Worm (Caenorhabditis elegans): ENCODE data around the gene Y49E10.4.
"Not testable (repeated sequence)": the region's sequence is repeated elsewhere in the genome, so short reads cannot be mapped to it uniquely, and the experiment has no call there.

Gene Y49E10.4

ce11 chrIII:12383709-12384108 is at the start of gene Y49E10.4:
TSS of gene Y49E10.4 (minus strand) at chrIII:12383809.
- TF ChIP-seq xnd-1 (tag; optimal IDR thresholded peaks at IDR 0.05); hrde-1 (tag; optimal IDR thresholded peaks at IDR 0.05; ENCODE audit: borderline replicate concordance); F33H1.4 (GFP tag; IDR thresholded peaks at IDR 0.05): not testable (repeated sequence)

ce11 chrIII:12430209-12430608 is 46.6 kb upstream of the Y49E10.4 start, which contains the start of gene Y49E10.16:
TSS of gene Y49E10.16 (plus strand) at chrIII:12430509.
- TF ChIP-seq ceh-27 (GFP tag; optimal IDR thresholded peaks at IDR 0.05) (no peak), F39B2.1 (GFP tag; IDR thresholded peaks at IDR 0.05) (no peak), let-607 (tag; optimal IDR thresholded peaks at IDR 0.05) (no peak), sptf-2 (GFP tag; optimal IDR thresholded peaks at IDR 0.05) (no peak), K11D2.4 (GFP tag; IDR thresholded peaks at IDR 0.05) (no peak), egl-18 (GFP tag; IDR thresholded peaks at IDR 0.05) (no peak)

ce11 chrIII:12429579-12430084 is 46.0 kb upstream of the Y49E10.4 start, which contains the start of gene snr-6:
TSS of gene snr-6 (minus strand) at chrIII:12429629.
- TF ChIP-seq mcd-1 (GFP tag; IDR thresholded peaks at IDR 0.05), result peak; percentile 44; the same call in 1 of the 2 replicates
- peak; percentile 10 for TF ChIP-seq rpc-1 (optimal IDR thresholded peaks at IDR 0.05)
- TF ChIP-seq rpc-1 (tag; optimal IDR thresholded peaks at IDR 0.05), result no peak
- TF ChIP-seq him-1 (tag; optimal IDR thresholded peaks at IDR 0.05), result peak; percentile 62
- TF ChIP-seq ekl-4 (GFP tag; IDR thresholded peaks at IDR 0.05), result no peak
- TF ChIP-seq K11D2.4 (GFP tag; IDR thresholded peaks at IDR 0.05), result no peak
- peak; percentile 83 for TF ChIP-seq lsl-1 (GFP tag; optimal IDR thresholded peaks at IDR 0.05)
- TF ChIP-seq madf-6 (GFP tag; IDR thresholded peaks at IDR 0.05), result no peak; the same call in 1 of the 2 replicates
- peak; percentile 92 for TF ChIP-seq lin-54 (GFP tag; optimal IDR thresholded peaks at IDR 0.05)
- TF ChIP-seq D2030.7 (GFP tag; IDR thresholded peaks at IDR 0.05), result peak; percentile 39; the same call in 1 of the 2 replicates
- TF ChIP-seq dpl-1 (GFP tag; optimal IDR thresholded peaks at IDR 0.05), result peak; percentile 90
- no peak for TF ChIP-seq athp-1 (tag; optimal IDR thresholded peaks at IDR 0.05)
- TF ChIP-seq lin-35 (GFP tag; optimal IDR thresholded peaks at IDR 0.05), result peak; percentile 60 to 90 (median 68)
- TF ChIP-seq lir-1 (GFP tag; conservative IDR thresholded peaks at IDR 0.05), result no peak
- peak; percentile 39 for TF ChIP-seq F33H1.4 (GFP tag; IDR thresholded peaks at IDR 0.05)
- TF ChIP-seq F49E8.2 (tag; optimal IDR thresholded peaks at IDR 0.05; ENCODE audit: insufficient read depth), result peak; percentile 11
- TF ChIP-seq snpc-3.4 (tag; optimal IDR thresholded peaks at IDR 0.05), result peak; percentile 46
- peak; percentile 17 for TF ChIP-seq attf-5 (GFP tag; optimal IDR thresholded peaks at IDR 0.05)
- TF ChIP-seq zim-3 (tag; optimal IDR thresholded peaks at IDR 0.05), result no peak
- TF ChIP-seq F23B12.7 (tag; optimal IDR thresholded peaks at IDR 0.05; ENCODE audit: insufficient read depth), result peak; percentile 41
- TF ChIP-seq snpc-1.3 (tag; optimal IDR thresholded peaks at IDR 0.05; ENCODE audit: insufficient read depth), result peak; percentile 6
- TF ChIP-seq efl-1 (GFP tag; optimal IDR thresholded peaks at IDR 0.05), result peak; percentile 83
- TF ChIP-seq ceh-27 (GFP tag; optimal IDR thresholded peaks at IDR 0.05), result peak; percentile 17

DNA sequence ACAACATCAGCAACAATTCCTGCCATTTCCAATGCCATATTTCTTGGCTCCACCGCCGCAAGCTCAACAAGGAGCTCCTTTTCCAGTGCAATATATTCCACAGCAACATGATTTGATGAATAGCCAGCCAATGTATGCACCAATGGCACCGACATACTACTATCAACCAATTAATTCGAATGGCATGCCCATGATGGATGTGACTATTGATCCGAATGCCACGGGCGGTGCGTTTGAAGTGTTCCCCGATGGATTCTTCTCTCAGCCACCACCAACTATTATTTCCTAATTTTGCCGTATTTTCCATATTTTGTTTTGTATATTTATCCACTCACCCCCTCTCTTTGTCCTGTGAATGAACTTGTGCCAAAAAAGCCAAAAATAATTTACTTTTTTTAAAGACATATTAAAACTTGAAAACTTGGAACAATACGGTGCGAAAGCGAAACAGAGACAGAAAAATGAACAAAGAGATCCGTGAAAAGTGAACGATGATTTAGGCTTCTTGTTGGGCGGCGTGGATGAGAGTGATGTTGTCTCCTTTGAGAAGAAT is 45.3 kb upstream of the Y49E10.4 start:
- TF ChIP-seq gei-17 (GFP tag; optimal IDR thresholded peaks at IDR 0.05) (no peak), ztf-25 (GFP tag; IDR thresholded peaks at IDR 0.05) (peak; percentile 28; the same call in 1 of the 2 replicates), F57C9.4 (tag; optimal IDR thresholded peaks at IDR 0.05) (no peak), xnd-1 (tag; optimal IDR thresholded peaks at IDR 0.05) (peak; percentile 13), ceh-100 (GFP tag; IDR thresholded peaks at IDR 0.05) (no peak), nfyb-1 (GFP tag; IDR thresholded peaks at IDR 0.05) (0 out of 2 replicates have a peak, but pooled peaks have one; percentile 20), chd-7 (tag; optimal IDR thresholded peaks at IDR 0.05) (peak; percentile 51), F49E8.2 (tag; optimal IDR thresholded peaks at IDR 0.05; ENCODE audit: insufficient read depth) (peak; percentile 86), snpc-3.4 (tag; optimal IDR thresholded peaks at IDR 0.05) (peak; percentile 34), mcd-1 (GFP tag; IDR thresholded peaks at IDR 0.05) (peak; percentile 35; the same call in 1 of the 2 replicates), ama-1 (optimal IDR thresholded peaks at IDR 0.05) (no peak), ama-1 (GFP tag; optimal IDR thresholded peaks at IDR 0.05) (peak in 1 of 2 experiments; percentile 9), hsf-1 (GFP tag; IDR thresholded peaks at IDR 0.05) (0 out of 2 replicates have a peak, but pooled peaks have one; percentile 24), bed-1 (GFP tag; IDR thresholded peaks at IDR 0.05) (no peak), rpc-1 (optimal IDR thresholded peaks at IDR 0.05) (no peak), rpc-1 (tag; optimal IDR thresholded peaks at IDR 0.05) (no peak), lin-35 (GFP tag; optimal IDR thresholded peaks at IDR 0.05) (peak in 1 of 3 experiments; percentile 26), D2030.7 (GFP tag; IDR thresholded peaks at IDR 0.05) (peak; percentile 39), ztf-6 (GFP tag; IDR thresholded peaks at IDR 0.05) (no peak), athp-1 (tag; optimal IDR thresholded peaks at IDR 0.05) (peak; percentile 69), him-1 (tag; optimal IDR thresholded peaks at IDR 0.05) (no peak), hrde-1 (tag; optimal IDR thresholded peaks at IDR 0.05; ENCODE audit: borderline replicate concordance) (peak; percentile 20)
